Fruit fly (Drosophila melanogaster) whole organism, embryonic: ENCODE results near the gene Lcp65Ab1.

ENCODE experiments used
- Aef1 ChIP-seq: fragments of 200-800 bp; sonication (Bioruptor generic); IDR thresholded peaks from 3 replicates; pipeline ENCODE4 v1.3.6; 2022; ENCODE audit warnings: missing biosample characterization, missing genetic modification characterization
- CG1024 ChIP-seq: fragments of 200-800 bp; sonication (Bioruptor generic); IDR thresholded peaks from 2 replicates; pipeline ENCODE4 v1.3.6; 2022; ENCODE audit warnings: missing biosample characterization, missing genetic modification characterization
- CG10267 ChIP-seq: fragments of 200-800 bp; sonication (Bioruptor generic); optimal IDR thresholded peaks from 2 replicates; lab custom pipeline; 2018; ENCODE audit warnings: missing biosample characterization, mild to moderate bottlenecking, missing genetic modification characterization, moderate library complexity
- CG10543 ChIP-seq: fragments of 200-800 bp; sonication (Bioruptor generic); optimal IDR thresholded peaks from 3 replicates; lab custom pipeline; 2017; ENCODE audit warnings: missing biosample characterization, mild to moderate bottlenecking, missing genetic modification characterization, moderate library complexity
- CG10979 ChIP-seq: fragments of 200-800 bp; sonication (Bioruptor generic); optimal IDR thresholded peaks from 2 replicates; lab custom pipeline; 2018; ENCODE audit warnings: missing biosample characterization, mild to moderate bottlenecking, missing genetic modification characterization, moderate library complexity
- CG12942 ChIP-seq: fragments of 200-800 bp; sonication (Bioruptor generic); optimal IDR thresholded peaks from 3 replicates; lab custom pipeline; 2016; ENCODE audit warnings: missing biosample characterization, missing genetic modification characterization
- CG13287 ChIP-seq: fragments of 200-800 bp; sonication (Bioruptor generic); IDR thresholded peaks from 2 replicates; pipeline ENCODE4 v1.3.6; 2022; ENCODE audit warnings: missing biosample characterization, missing genetic modification characterization; ENCODE audit not compliant: partially characterized antibody
- CG15073 ChIP-seq: fragments of 200-800 bp; sonication (Bioruptor generic); optimal IDR thresholded peaks from 2 replicates; lab custom pipeline; 2016; ENCODE audit warnings: missing biosample characterization, missing genetic modification characterization
- CG16779 ChIP-seq: fragments of 200-800 bp; sonication (Bioruptor generic); IDR thresholded peaks from 2 replicates; pipeline ENCODE4 v1.3.6; 2022; ENCODE audit warnings: missing biosample characterization, missing genetic modification characterization
- CG16863 ChIP-seq: fragments of 200-800 bp; sonication (Bioruptor generic); optimal IDR thresholded peaks from 3 replicates; lab custom pipeline; 2016; ENCODE audit warnings: missing biosample characterization, missing genetic modification characterization
- CG17912 ChIP-seq: fragments of 200-800 bp; sonication (Bioruptor generic); optimal IDR thresholded peaks from 2 replicates; lab custom pipeline; 2018; ENCODE audit warnings: missing biosample characterization, mild to moderate bottlenecking, missing genetic modification characterization
- CG1832 ChIP-seq: fragments of 200-800 bp; sonication (Bioruptor generic); optimal IDR thresholded peaks from 2 replicates; lab custom pipeline; 2017; ENCODE audit warnings: missing biosample characterization, mild to moderate bottlenecking, missing genetic modification characterization, inconsistent platforms
- CG32772 ChIP-seq: fragments of 200-800 bp; sonication (Bioruptor generic); IDR thresholded peaks from 2 replicates; pipeline ENCODE4 v1.3.6; 2022; ENCODE audit warnings: missing biosample characterization, missing genetic modification characterization
- CG34422 ChIP-seq: fragments of 200-800 bp; sonication (Bioruptor generic); IDR thresholded peaks from 3 replicates; pipeline ENCODE4 v1.3.6; 2022; ENCODE audit warnings: missing biosample characterization, missing genetic modification characterization
- CG4424 ChIP-seq: fragments of 200-800 bp; sonication (Bioruptor generic); optimal IDR thresholded peaks from 3 replicates; lab custom pipeline; 2016; ENCODE audit warnings: missing biosample characterization, missing genetic modification characterization
- CG4707 ChIP-seq: fragments of 200-800 bp; sonication (Bioruptor generic); optimal IDR thresholded peaks from 2 replicates; lab custom pipeline; 2018; ENCODE audit warnings: missing biosample characterization, mild to moderate bottlenecking, missing genetic modification characterization, moderate library complexity
- CG6689 ChIP-seq: fragments of 200-800 bp; sonication (Bioruptor generic); IDR thresholded peaks from 2 replicates; pipeline ENCODE4 v1.3.6; 2022; ENCODE audit warnings: missing biosample characterization, missing genetic modification characterization
- CG9727 ChIP-seq: fragments of 200-800 bp; sonication (Bioruptor generic); optimal IDR thresholded peaks from 3 replicates; lab custom pipeline; 2017; ENCODE audit warnings: missing biosample characterization, mild to moderate bottlenecking, missing genetic modification characterization
- CG9876 ChIP-seq: fragments of 200-800 bp; sonication (Bioruptor generic); optimal IDR thresholded peaks from 2 replicates; lab custom pipeline; 2016; ENCODE audit warnings: missing biosample characterization, missing genetic modification characterization
- CG9932 ChIP-seq: fragments of 200-800 bp; sonication (Bioruptor generic); IDR thresholded peaks from 2 replicates; pipeline ENCODE4 v1.3.6; 2022; ENCODE audit warnings: missing biosample characterization, missing genetic modification characterization
- D19B ChIP-seq: fragments of 200-800 bp; sonication (Bioruptor generic); optimal IDR thresholded peaks from 2 replicates; lab custom pipeline; 2017; ENCODE audit warnings: missing biosample characterization, mild to moderate bottlenecking, missing genetic modification characterization
- Dref ChIP-seq: fragments of 200-800 bp; sonication (Bioruptor generic); IDR thresholded peaks from 2 replicates; pipeline ENCODE4 v1.3.6; 2022; ENCODE audit warnings: missing biosample characterization, missing genetic modification characterization
- GATAe ChIP-seq: fragments of 200-800 bp; sonication (Bioruptor generic); conservative IDR thresholded peaks from 2 replicates; pipeline ENCODE4 v1.3.6; 2022; ENCODE audit warnings: missing biosample characterization, missing genetic modification characterization
- Gsc ChIP-seq: fragments of 200-800 bp; sonication (Bioruptor generic); IDR thresholded peaks from 2 replicates; pipeline ENCODE4 v1.3.6; 2022; ENCODE audit warnings: missing biosample characterization, missing genetic modification characterization
- Meics ChIP-seq: fragments of 200-800 bp; sonication (Bioruptor generic); optimal IDR thresholded peaks from 2 replicates; lab custom pipeline; 2017; ENCODE audit warnings: missing biosample characterization, mild to moderate bottlenecking, missing genetic modification characterization
- Mes4 ChIP-seq: fragments of 200-800 bp; sonication (Bioruptor generic); optimal IDR thresholded peaks from 2 replicates; lab custom pipeline; 2016; ENCODE audit warnings: missing biosample characterization, missing genetic modification characterization
- NK7.1 ChIP-seq: fragments of 200-800 bp; sonication (Bioruptor generic); optimal IDR thresholded peaks from 3 replicates; lab custom pipeline; 2016; ENCODE audit warnings: missing biosample characterization, missing genetic modification characterization
- Nf-YB ChIP-seq: fragments of 200-800 bp; sonication (Bioruptor generic); optimal IDR thresholded peaks from 3 replicates; lab custom pipeline; 2019; ENCODE audit warnings: missing biosample characterization, mild to moderate bottlenecking, missing genetic modification characterization, moderate library complexity
- Sin3A ChIP-seq: fragments of >200 bp; optimal IDR thresholded peaks from 2 replicates; lab custom pipeline; 2018
- Sry-δ ChIP-seq: fragments of 200-800 bp; sonication (Bioruptor generic); optimal IDR thresholded peaks from 2 replicates; lab custom pipeline; 2016; ENCODE audit warnings: missing biosample characterization, missing genetic modification characterization
- Trl ChIP-seq, 3 experiments: fragments of >200 bp in 2 of 3; fragments of 200-800 bp in 1 of 3; sonication (Bioruptor generic) in 1 of 3; optimal IDR thresholded peaks; 2 replicates in 1 of 3; 3 replicates in 2 of 3; lab custom pipeline; 2016 to 2017; ENCODE audit warnings: missing biosample characterization in 1 of 3, missing genetic modification characterization in 1 of 3
- ab ChIP-seq: fragments of 200-800 bp; sonication (Bioruptor generic); optimal IDR thresholded peaks from 2 replicates; lab custom pipeline; 2016; ENCODE audit warnings: missing biosample characterization, missing genetic modification characterization
- ase ChIP-seq: fragments of 200-800 bp; sonication (Bioruptor generic); IDR thresholded peaks from 3 replicates; pipeline ENCODE4 v1.3.6; 2022; ENCODE audit warnings: missing biosample characterization, missing genetic modification characterization
- bab2 ChIP-seq: fragments of 200-800 bp; sonication (Bioruptor generic); optimal IDR thresholded peaks from 2 replicates; lab custom pipeline; 2016; ENCODE audit warnings: missing biosample characterization, missing genetic modification characterization
- bigmax ChIP-seq: fragments of 200-800 bp; sonication (Bioruptor generic); optimal IDR thresholded peaks from 2 replicates; lab custom pipeline; 2018; ENCODE audit warnings: missing biosample characterization, mild to moderate bottlenecking, missing genetic modification characterization
- dmrt11E ChIP-seq: fragments of 200-800 bp; sonication (Bioruptor generic); optimal IDR thresholded peaks from 3 replicates; lab custom pipeline; 2018; ENCODE audit warnings: missing biosample characterization, mild to moderate bottlenecking, missing genetic modification characterization, moderate library complexity
- gfzf ChIP-seq: fragments of 200-800 bp; sonication (Bioruptor generic); optimal IDR thresholded peaks from 2 replicates; lab custom pipeline; 2016; ENCODE audit warnings: missing biosample characterization, mild to moderate bottlenecking, missing genetic modification characterization, moderate library complexity
- grau ChIP-seq: fragments of 200-800 bp; optimal IDR thresholded peaks from 3 replicates; lab custom pipeline; 2019; ENCODE audit warnings: missing biosample characterization, mild to moderate bottlenecking, missing genetic modification characterization, moderate library complexity
- ind ChIP-seq: fragments of 200-800 bp; sonication (Bioruptor generic); optimal IDR thresholded peaks from 3 replicates; lab custom pipeline; 2016; ENCODE audit warnings: missing biosample characterization, missing genetic modification characterization
- jumu ChIP-seq: fragments of 200-800 bp; sonication (Bioruptor generic); optimal IDR thresholded peaks from 3 replicates; lab custom pipeline; 2016; ENCODE audit warnings: missing biosample characterization, missing genetic modification characterization
- mam ChIP-seq: fragments of 200-800 bp; sonication (Bioruptor generic); optimal IDR thresholded peaks from 3 replicates; lab custom pipeline; 2016; ENCODE audit warnings: missing biosample characterization, missing genetic modification characterization
- sd ChIP-seq: fragments of 200-800 bp; sonication (Bioruptor generic); optimal IDR thresholded peaks from 3 replicates; lab custom pipeline; 2018; ENCODE audit warnings: missing biosample characterization, mild to moderate bottlenecking, missing genetic modification characterization, moderate library complexity
- tap ChIP-seq: fragments of 200-800 bp; optimal IDR thresholded peaks from 3 replicates; lab custom pipeline; 2019; ENCODE audit warnings: missing biosample characterization, mild to moderate bottlenecking, missing genetic modification characterization, moderate library complexity
- zen2 ChIP-seq: fragments of 200-800 bp; sonication (Bioruptor generic); IDR thresholded peaks from 3 replicates; pipeline ENCODE4 v1.3.6; 2022; ENCODE audit warnings: missing biosample characterization, missing genetic modification characterization; ENCODE audit not compliant: partially characterized antibody

Lcp65Ab1 gene

dm6 chr3L:6159863-6160262 is 10.5 kb downstream of the Lcp65Ab1 start (continued):
- TF ChIP-seq CG13287 (no peak), D19B (GFP tag; lab: Kevin White, UChicago) (no peak), sd (tag; lab: Kevin White, UChicago) (no peak), Gsc (GFP tag; lab: Robert Waterston, UW) (no peak), gfzf (GFP tag; lab: Kevin White, UChicago) (no peak), Nf-YB (GFP tag; lab: Kevin White, UChicago) (no peak), CG16779 (no peak), CG6689 (GFP tag; lab: Robert Waterston, UW) (0 out of 2 replicates have a peak, but pooled peaks have one; percentile 5), bigmax (GFP tag; lab: Kevin White, UChicago) (no peak), NK7.1 (GFP tag; lab: Kevin White, UChicago) (no peak), jumu (GFP tag; lab: Kevin White, UChicago) (no peak), CG1024 (GFP tag; lab: Robert Waterston, UW) (no peak), CG10543 (no peak), Trl (optimal IDR thresholded peaks at IDR 0.05; lab: Kevin White, UChicago) (no peak), Trl (GFP tag; optimal IDR thresholded peaks at IDR 0.05; lab: Kevin White, UChicago) (no peak), CG9932 (GFP tag; lab: Robert Waterston, UW) (no peak), ase (GFP tag; lab: Robert Waterston, UW) (no peak), CG17912 (GFP tag; lab: Kevin White, UChicago) (no peak), CG4707 (GFP tag; lab: Kevin White, UChicago) (no peak), zen2 (GFP tag; lab: Robert Waterston, UW) (no peak), CG32772 (GFP tag; lab: Robert Waterston, UW) (no peak), CG10267 (tag; lab: Kevin White, UChicago) (peak; percentile 43), Dref (GFP tag; lab: Robert Waterston, UW) (no peak), bab2 (GFP tag; lab: Kevin White, UChicago) (no peak), CG10979 (tag; lab: Kevin White, UChicago) (peak; percentile 68), Meics (GFP tag; lab: Kevin White, UChicago) (no peak), CG34422 (no peak), Sin3A (lab: Kevin White, UChicago) (no peak), mam (GFP tag; lab: Kevin White, UChicago) (no peak), CG15073 (GFP tag; lab: Kevin White, UChicago) (no peak), Aef1 (GFP tag; lab: Robert Waterston, UW) (no peak), CG9876 (GFP tag; lab: Kevin White, UChicago) (no peak), tap (tag; lab: Kevin White, UChicago) (no peak), GATAe (no peak), CG9727 (GFP tag; lab: Kevin White, UChicago) (peak; percentile 23), dmrt11E (tag; lab: Kevin White, UChicago) (peak; percentile 64), Mes4 (GFP tag; lab: Kevin White, UChicago) (no peak), ind (no peak), ab (no peak), CG1832 (GFP tag; lab: Kevin White, UChicago) (no peak), grau (tag; lab: Kevin White, UChicago) (peak; percentile 23), CG16863 (no peak), Sry-δ (no peak), CG4424 (peak; percentile 7), CG12942 (GFP tag; lab: Kevin White, UChicago) (no peak)
